Worm (Caenorhabditis elegans) whole organism, late embryonic: ENCODE measurements around the gene mup-4.
A peak's percentile ranks its signal among the peaks of the same experiment; 100 is the strongest.

Experiments used
- C08G9.2 ChIP-seq: sonication (generic microtip); optimal IDR thresholded peaks from 2 replicates; lab custom pipeline; 2016; ENCODE audit warnings: mild to moderate bottlenecking, missing genetic modification characterization, moderate library complexity, missing compliant biosample characterization
- K09A11.1 ChIP-seq: sonication (generic microtip); optimal IDR thresholded peaks from 2 replicates; lab custom pipeline; 2017; ENCODE audit warnings: antibody characterized with exemption, mild to moderate bottlenecking, missing genetic modification characterization, missing compliant biosample characterization; ENCODE audit not compliant: insufficient read depth
- ahr-1 ChIP-seq: sonication (generic microtip); optimal IDR thresholded peaks from 2 replicates; lab custom pipeline; 2016; ENCODE audit warnings: missing genetic modification characterization, missing compliant biosample characterization
- ceh-2 ChIP-seq: sonication (generic microtip); optimal IDR thresholded peaks from 2 replicates; lab custom pipeline; 2016; ENCODE audit warnings: missing genotype, missing genetic modification characterization, missing compliant biosample characterization
- ceh-45 ChIP-seq: fragments of 200-800 bp; sonication (Bioruptor generic); IDR thresholded peaks from 2 replicates; pipeline ENCODE4 v1.3.6; 2022; ENCODE audit warnings: missing genetic modification reagents, missing genetic modification characterization, missing compliant biosample characterization
- ceh-6 ChIP-seq: fragments of 200-800 bp; sonication (Bioruptor generic); optimal IDR thresholded peaks from 2 replicates; lab custom pipeline; 2018; ENCODE audit warnings: mild to moderate bottlenecking, missing genetic modification characterization, missing compliant biosample characterization
- che-1 ChIP-seq: sonication (generic microtip); optimal IDR thresholded peaks from 2 replicates; lab custom pipeline; 2016; ENCODE audit warnings: mild to moderate bottlenecking, missing genetic modification characterization, missing compliant biosample characterization
- hlh-15 ChIP-seq: sonication (generic microtip); optimal IDR thresholded peaks from 2 replicates; lab custom pipeline; 2016; ENCODE audit warnings: missing genetic modification characterization, missing compliant biosample characterization
- lin-11 ChIP-seq: fragments of 200-800 bp; sonication (Bioruptor generic); optimal IDR thresholded peaks from 2 replicates; lab custom pipeline; 2018; ENCODE audit warnings: mild to moderate bottlenecking, missing genetic modification characterization, missing compliant biosample characterization
- pag-3 ChIP-seq: sonication (generic microtip); optimal IDR thresholded peaks from 2 replicates; lab custom pipeline; 2016; ENCODE audit warnings: missing compliant biosample characterization, missing genetic modification characterization, borderline replicate concordance
- sdc-2 ChIP-seq: sonication (generic microtip); optimal IDR thresholded peaks from 2 replicates; lab custom pipeline; 2016; ENCODE audit warnings: missing genotype, missing genetic modification characterization, missing compliant biosample characterization
- sox-4 ChIP-seq: sonication (generic microtip); optimal IDR thresholded peaks from 2 replicates; lab custom pipeline; 2017; ENCODE audit warnings: mild to moderate bottlenecking, missing genetic modification characterization, inconsistent platforms, missing compliant biosample characterization
- unc-55 ChIP-seq: sonication (generic microtip); optimal IDR thresholded peaks from 2 replicates; lab custom pipeline; 2017; ENCODE audit warnings: missing biosample characterization, missing genetic modification reagents, missing genetic modification characterization

mup-4 gene

ce11 chrIII:7458846-7459365 lies 30.0 kb downstream of the mup-4 start, which contains the start of the genes fipr-19 and fipr-18:
Gene fipr-19, minus strand, starts transcription at chrIII:7458946.
Gene fipr-18, plus strand, starts transcription at chrIII:7459315.
- TF ChIP-seq ceh-45 (GFP tag; lab: Robert Waterston, UW) (no peak), sox-4 (tag; lab: Kevin White, UChicago) (no peak), hlh-15 (tag; lab: Kevin White, UChicago) (no peak), che-1 (tag; lab: Kevin White, UChicago) (no peak), sdc-2 (tag; lab: Kevin White, UChicago) (no peak), C08G9.2 (tag; lab: Kevin White, UChicago) (no peak)

- TF ChIP-seq ceh-2 (no peak), ceh-6 (GFP tag; lab: Kevin White, UChicago) (no peak), ahr-1 (tag; lab: Kevin White, UChicago) (no peak), hlh-15 (tag; lab: Kevin White, UChicago) (no peak), lin-11 (tag; lab: Kevin White, UChicago) (no peak), K09A11.1 (tag; lab: Kevin White, UChicago) (no peak), pag-3 (tag; lab: Kevin White, UChicago) (no peak)
These were observed 32.3 kb downstream of the mup-4 start, which contains the start of gene Y69F12A.1 for ce11 chrIII:7456640-7457039. Gene Y69F12A.1, plus strand, starts transcription at chrIII:7456940.

ce11 chrIII:7453653-7454124 lies 35.2 kb downstream of the mup-4 start, which contains the start of gene alh-12:
Gene alh-12, plus strand, starts transcription at chrIII:7454074.
- TF ChIP-seq unc-55 (GFP tag; lab: Kevin White, UChicago) (peak; percentile 25), ceh-6 (GFP tag; lab: Kevin White, UChicago) (no peak)
